Worm (Caenorhabditis elegans) whole organism, L4/young adult: ENCODE data around the gene Y32H12A.7.

Source experiments
- W03F9.2 ChIP-seq: fragments of 150-350 bp; optimal IDR thresholded peaks from 2 replicates; lab custom pipeline; 2014; ENCODE audit warnings: missing biosample characterization, missing genetic modification characterization
- dao-5 ChIP-seq: sonication (generic microtip); optimal IDR thresholded peaks from 2 replicates; lab custom pipeline; 2016; ENCODE audit warnings: missing genotype, missing genetic modification characterization, moderate library complexity, missing compliant biosample characterization
- him-1 ChIP-seq: sonication (generic microtip); optimal IDR thresholded peaks from 2 replicates; lab custom pipeline; 2016; ENCODE audit warnings: missing genotype, missing genetic modification reagents, missing genetic modification characterization, missing compliant biosample characterization

Y32H12A.7 gene

DNA sequence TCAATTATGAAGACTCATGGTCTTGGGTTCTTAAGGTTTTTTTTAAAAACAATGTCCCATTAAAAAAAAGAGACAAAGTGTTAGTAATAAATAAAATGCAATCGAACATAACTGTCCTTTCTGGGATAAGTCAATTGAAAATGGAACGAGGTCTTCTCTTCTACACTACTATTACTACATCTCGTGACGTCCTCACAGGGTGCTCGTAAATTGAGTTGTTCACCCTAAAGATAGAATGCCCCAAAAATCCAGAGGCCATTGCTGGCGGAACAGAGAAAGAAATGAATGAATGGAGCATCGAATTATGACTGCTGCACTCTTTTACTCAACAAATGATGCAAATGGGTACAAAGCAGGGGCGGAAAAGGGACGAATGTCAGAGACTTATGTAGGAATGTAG lies 17.2 kb upstream of the Y32H12A.7 start:
- TF ChIP-seq dao-5 (tag; lab: Kevin White, UChicago) (no peak), W03F9.2 (no peak), him-1 (tag; lab: Kevin White, UChicago) (no peak)

DNA sequence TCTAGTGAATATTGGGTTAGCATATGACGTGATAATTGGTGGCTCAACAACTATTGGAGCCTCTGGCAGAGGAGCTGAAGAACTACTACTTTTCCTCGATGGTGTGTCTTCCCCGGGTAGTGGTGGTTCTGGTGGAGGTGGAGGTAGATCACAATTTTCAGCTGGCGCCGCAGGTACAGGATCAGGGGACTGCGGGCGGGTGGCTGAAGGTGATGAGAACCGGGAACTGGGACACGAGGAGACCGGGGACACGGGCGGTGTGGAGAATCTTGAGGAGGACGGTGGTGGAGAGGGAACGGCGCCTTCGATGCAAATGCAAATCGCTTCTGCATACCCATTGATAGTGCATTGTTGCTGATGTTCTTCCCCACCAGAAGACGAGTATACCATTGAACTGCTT lies 10.5 kb upstream of the Y32H12A.7 start:
- no peak for TF ChIP-seq him-1 (tag; lab: Kevin White, UChicago)
- TF ChIP-seq dao-5 (tag; lab: Kevin White, UChicago) = no peak
- TF ChIP-seq W03F9.2 = no peak

DNA sequence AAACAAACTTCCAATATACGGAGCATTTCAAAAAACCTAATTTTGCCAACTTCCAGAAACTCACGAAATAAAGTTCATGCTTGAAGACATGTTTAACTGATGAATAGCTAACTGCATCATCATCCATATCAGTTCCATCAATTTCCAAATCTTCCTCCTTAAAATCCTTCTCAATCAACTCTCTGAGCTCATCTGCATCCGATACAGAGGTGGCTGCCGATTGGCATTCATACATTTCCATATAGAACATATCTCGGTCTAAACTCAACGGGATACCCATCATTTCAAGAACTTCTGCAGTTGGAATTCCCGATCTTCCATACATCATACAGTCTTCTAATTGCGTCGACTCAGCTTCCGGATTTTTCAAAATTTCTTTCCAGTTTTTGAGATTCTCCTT lies 4.2 kb upstream of the Y32H12A.7 start:
- no peak for TF ChIP-seq W03F9.2
- no peak for TF ChIP-seq dao-5 (tag; lab: Kevin White, UChicago)
- no peak for TF ChIP-seq him-1 (tag; lab: Kevin White, UChicago)

DNA sequence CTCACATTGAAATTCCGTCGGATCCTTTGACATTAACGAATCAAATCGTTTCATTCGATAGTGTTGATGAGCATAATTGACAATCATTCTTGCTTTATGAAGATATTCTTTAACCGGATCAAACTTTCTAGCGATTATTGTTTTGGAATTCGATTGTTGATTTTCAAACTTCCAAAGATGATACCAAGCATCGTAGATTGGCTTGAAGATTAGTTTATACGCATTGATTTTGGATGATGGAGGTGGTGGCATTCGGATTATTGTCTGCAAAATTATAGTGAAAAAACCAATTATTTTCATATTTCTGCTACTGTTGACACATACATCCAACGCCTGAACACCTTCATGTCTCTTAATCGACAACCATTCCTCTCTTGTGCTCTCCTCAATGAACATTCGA lies 2.9 kb upstream of the Y32H12A.7 start:
- no peak for TF ChIP-seq dao-5 (tag; lab: Kevin White, UChicago)
- TF ChIP-seq him-1 (tag; lab: Kevin White, UChicago) = no peak
- TF ChIP-seq W03F9.2 = no peak

DNA sequence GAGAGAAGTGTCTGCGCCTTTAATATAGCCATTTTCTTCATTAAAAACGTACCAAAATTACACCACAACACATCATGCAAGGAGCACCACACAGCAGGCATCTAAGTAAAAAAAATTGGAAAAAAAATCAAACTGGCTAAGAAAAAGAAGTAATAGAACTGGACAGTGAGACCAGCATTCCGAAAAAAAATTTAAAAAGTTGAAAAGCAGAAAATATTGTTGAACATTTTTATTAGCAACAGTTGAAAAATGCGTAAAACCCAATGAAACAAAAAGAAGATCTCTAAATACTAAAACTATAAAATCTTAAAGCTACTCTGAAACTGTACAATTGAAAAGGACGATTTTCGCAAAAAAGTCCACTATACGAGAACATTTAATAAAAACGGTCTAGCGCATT lies 3.1 kb downstream of the Y32H12A.7 start, which contains the start of gene Y32H12A.6:
Y32H12A.6 (minus strand) TSS at position 101 of the 400 bp plus-strand sequence.
- TF ChIP-seq W03F9.2 (no peak), dao-5 (tag; lab: Kevin White, UChicago) (no peak), him-1 (tag; lab: Kevin White, UChicago) (no peak)

DNA sequence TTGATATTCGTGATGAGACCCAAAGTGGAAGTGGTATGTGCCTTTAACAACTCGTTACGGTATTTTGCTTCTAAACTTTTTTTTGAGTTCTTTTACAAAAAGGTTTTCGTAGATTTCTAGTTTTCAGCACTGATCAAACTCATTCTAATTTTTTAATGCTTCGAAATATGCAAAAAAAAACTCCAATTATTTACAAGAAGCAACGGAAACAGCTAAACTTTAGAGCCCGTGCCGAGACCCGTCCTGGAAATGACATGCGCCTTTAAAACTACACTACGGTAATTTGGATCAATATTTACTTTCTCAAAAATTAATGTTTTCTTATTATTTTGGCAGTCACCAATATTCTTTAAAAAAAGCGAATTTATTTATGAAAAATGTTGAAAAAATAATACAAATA lies 4.7 kb downstream of the Y32H12A.7 start:
- TF ChIP-seq him-1 (tag; lab: Kevin White, UChicago) = no peak
- no peak for TF ChIP-seq dao-5 (tag; lab: Kevin White, UChicago)
- no peak for TF ChIP-seq W03F9.2

DNA sequence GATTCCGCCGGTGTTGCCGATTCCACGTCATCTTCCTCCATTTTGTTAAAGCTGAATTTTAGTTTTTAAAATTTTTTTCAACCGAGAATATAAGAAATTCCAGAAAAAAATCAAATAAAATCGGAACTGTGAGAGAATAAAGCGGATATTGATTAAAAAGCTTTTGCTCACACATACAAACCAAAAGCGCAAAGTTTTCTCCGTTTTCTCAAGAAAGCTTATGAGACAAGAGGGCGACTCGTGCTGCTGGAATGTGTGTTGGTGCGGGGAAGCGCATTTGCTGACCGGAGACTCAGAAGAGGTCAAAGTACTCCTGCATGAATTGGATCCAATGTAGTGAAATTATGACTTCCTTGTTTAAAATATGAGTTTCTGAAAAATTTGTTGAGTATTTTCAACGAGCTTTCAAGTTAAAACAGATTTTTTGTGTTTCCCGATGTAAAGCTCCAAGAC lies 5.3 kb downstream of the Y32H12A.7 start, which contains the start of gene paqr-2:
paqr-2 (minus strand) TSS at position 51 of the 453 bp plus-strand sequence.
- TF ChIP-seq him-1 (tag; lab: Kevin White, UChicago) (no peak), dao-5 (tag; lab: Kevin White, UChicago) (no peak), W03F9.2 (no peak)

DNA sequence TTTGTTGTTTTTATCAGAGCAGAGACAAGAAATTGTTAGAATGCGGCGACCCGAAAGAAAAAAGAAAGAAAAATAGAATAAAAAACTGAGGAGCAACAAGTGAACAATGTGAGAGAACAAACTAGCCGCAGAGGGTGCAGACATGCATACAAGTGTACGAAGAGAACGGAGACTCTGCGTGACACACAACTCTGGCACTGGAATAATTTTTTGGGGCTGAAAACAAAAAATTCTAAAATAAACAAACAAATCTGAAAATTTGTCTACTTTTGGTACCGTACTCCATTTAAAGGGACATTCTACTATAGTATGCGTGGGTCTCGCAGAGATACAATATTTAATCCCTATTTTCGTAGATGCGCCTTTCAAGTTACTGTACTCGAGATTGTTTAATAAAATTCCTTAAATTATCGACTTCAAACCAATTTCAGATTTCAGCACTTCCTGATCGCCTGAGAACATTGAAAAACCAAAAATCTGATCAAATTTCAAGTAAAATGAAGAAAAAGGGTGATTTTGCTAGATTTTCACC lies 10.1 kb downstream of the Y32H12A.7 start:
- TF ChIP-seq him-1 (tag; lab: Kevin White, UChicago) (no peak), W03F9.2 (no peak), dao-5 (tag; lab: Kevin White, UChicago) (no peak)

DNA sequence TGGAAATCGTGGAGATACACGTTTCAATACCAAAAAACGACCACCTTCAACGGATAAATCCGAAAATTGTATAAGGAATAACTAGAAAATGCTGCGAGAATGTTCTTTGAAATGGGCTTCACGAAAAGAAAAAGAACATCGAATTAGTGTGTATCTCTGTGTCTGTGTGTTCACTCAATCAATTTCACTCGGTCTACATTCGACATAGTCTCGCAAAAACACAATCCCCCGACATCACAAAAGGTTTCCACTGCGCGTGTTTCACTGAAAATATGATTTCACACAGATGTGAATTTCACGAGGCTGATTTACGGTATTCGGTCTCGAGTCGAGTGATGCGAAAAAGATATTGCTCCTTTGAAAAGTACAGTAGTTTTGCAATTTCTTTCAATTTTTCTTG lies 11.5 kb downstream of the Y32H12A.7 start:
- TF ChIP-seq W03F9.2 (no peak), dao-5 (tag; lab: Kevin White, UChicago) (no peak), him-1 (tag; lab: Kevin White, UChicago) (no peak)

DNA sequence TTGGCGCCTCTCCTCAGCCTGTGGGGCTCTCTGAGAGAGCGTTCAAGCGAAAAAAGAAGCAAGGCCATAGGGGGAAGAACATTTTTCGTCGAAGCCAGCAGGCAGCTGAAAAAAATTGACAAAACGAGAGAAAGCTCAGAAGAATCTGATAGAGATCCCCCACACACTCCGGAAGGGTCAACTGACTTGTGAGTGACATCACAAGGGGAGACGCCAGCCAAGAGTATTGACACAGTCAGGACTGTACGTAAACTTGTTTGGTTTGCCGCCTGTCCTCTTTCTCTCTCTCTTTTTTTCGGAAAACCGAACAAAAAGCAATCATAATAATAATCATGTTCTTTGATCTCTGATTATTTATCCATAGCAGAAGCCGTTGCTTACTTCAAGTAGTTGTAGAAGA lies 12.3 kb downstream of the Y32H12A.7 start:
- TF ChIP-seq him-1 (tag; lab: Kevin White, UChicago) = no peak
- no peak for TF ChIP-seq W03F9.2
- TF ChIP-seq dao-5 (tag; lab: Kevin White, UChicago) = no peak

DNA sequence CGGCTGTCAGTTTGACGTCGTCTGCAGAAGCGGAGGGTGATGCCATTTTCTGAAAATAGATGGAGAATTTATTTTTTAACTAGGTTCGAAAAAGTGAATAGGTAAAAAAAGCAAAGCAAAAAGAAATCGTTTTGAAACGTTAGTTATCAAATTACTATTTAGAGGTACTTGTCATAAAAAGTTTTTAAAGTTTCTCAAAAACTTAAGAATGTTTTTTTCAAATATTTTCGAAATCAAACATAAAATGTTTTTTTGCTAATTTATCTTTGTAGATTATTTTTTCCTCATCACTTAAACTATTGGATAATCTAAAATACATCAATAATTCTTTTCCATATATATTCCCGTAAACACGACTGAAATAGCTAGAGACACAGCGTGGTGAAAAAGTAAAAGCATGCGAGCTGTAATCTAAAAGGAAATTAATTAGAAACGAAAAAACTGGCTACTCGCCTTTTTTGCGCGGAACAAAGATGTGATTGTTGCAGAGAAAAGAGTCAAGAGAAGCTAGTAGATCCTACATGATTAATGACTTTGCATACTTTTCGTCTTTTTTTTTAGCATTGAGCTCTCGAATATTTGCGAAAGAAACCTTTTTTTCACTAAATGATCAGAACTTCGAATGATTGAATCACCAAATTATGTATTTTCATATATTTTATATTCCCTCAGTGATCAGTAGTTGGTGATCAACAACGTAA lies 13.8 kb downstream of the Y32H12A.7 start, which contains the start of gene szy-2:
szy-2 (minus strand) TSS at position 51 of the 701 bp plus-strand sequence.
- TF ChIP-seq dao-5 (tag; lab: Kevin White, UChicago) (no peak), W03F9.2 (no peak), him-1 (tag; lab: Kevin White, UChicago) (no peak)

DNA sequence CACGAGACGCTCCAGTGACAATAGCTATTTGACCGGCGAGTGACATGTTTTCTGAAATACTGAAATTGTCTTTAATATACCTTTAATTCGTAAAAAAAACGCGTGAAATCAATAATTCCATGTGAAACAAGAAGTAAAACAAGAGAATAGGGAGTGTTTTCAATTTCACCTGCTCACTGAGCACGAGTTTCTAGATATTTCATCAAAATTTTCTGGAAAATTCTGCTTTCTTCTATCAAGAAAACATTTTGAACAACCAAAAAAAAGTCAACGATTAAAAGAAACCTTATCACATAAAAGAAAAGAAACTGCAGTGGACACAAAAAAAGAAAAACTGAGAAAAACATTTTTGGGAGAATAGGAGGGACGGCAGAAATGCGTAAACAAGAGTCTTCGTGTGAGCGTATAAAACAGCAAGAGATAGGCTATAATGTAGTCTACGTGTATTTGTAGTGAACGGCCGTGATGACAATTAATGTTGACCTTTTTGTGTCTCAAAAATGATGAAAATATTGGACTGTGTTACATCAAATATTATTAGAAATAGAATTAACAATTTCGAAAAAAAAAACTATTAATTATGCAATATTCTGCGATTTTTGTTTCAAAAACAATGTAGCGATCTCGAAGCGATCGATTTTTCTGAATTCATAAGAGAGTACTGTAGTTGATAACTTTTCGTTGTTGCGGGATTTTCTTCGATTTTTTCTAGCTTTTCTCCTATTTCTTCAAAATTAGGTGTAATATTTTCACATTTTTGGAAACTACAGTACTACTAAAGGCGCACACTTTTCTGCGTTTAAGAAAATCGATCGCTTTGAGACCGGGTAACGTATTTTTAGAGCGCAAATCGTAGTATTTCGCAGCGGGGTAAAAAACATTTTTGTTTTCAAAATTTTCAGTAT lies 17.0 kb downstream of the Y32H12A.7 start, which contains the start of gene dhs-9:
dhs-9 (minus strand) TSS at position 51 of the 905 bp plus-strand sequence.
- no peak for TF ChIP-seq dao-5 (tag; lab: Kevin White, UChicago)
- peak; percentile 9 for TF ChIP-seq W03F9.2

DNA sequence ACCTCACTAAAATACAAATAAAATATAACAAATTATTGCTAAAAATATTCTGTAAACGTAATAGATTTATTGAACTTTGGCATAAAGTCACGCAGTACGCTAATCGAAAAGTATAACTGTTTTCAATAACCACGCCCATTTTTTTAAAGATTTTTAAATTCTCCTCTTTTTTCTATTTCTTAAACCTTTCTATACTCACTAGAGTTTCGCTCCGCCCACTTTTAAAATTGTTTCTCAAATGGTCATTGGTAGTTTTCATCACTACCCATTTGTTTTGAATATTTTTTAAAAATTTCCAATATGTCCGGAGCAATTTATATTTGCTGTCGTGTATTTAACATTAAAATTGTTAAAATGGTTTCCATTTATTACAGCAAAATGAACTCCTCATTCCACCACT lies 23.3 kb downstream of the Y32H12A.7 start, which contains the start of gene Y32H12A.1:
Y32H12A.1 (plus strand) TSS at position 301 of the 400 bp plus-strand sequence.
- TF ChIP-seq W03F9.2 (no peak), dao-5 (tag; lab: Kevin White, UChicago) (no peak), him-1 (tag; lab: Kevin White, UChicago) (no peak)
